Worm (Caenorhabditis elegans): ENCODE data around the gene C49F5.3.

Gene C49F5.3

ce11 chrX:11937343-11937935, 46.0 kb downstream of the C49F5.3 start (continued):
- TF ChIP-seq dmd-8 (GFP tag; IDR thresholded peaks at IDR 0.05) = peak; percentile 72
- peak; percentile 98 for TF ChIP-seq ctbp-1 (GFP tag; IDR thresholded peaks at IDR 0.05)
- peak; percentile 91 for TF ChIP-seq Y5F2A.4 (GFP tag; optimal IDR thresholded peaks at IDR 0.05)
- TF ChIP-seq unc-62 (GFP tag; optimal IDR thresholded peaks at IDR 0.05 in 1 of 2) = peak; percentile 91 to 100
- TF ChIP-seq unc-62 (tag; optimal IDR thresholded peaks at IDR 0.05) = peak; percentile 93
- peak; percentile 98 for TF ChIP-seq nhr-6 (tag; optimal IDR thresholded peaks at IDR 0.05)
- TF ChIP-seq hif-1 (tag; optimal IDR thresholded peaks at IDR 0.05) = peak; percentile 82 to 92
- TF ChIP-seq ces-1 (GFP tag; optimal IDR thresholded peaks at IDR 0.05) = peak; percentile 95
- TF ChIP-seq lin-1 (GFP tag; IDR thresholded peaks at IDR 0.05) = peak; percentile 95
- TF ChIP-seq snpc-4 (tag; optimal IDR thresholded peaks at IDR 0.05) = peak; percentile 53
- peak; percentile 99 for TF ChIP-seq nhr-11 (tag; optimal IDR thresholded peaks at IDR 0.05)
- peak; percentile 92 for TF ChIP-seq unc-39 (tag; optimal IDR thresholded peaks at IDR 0.05)
- TF ChIP-seq mep-1 (tag; optimal IDR thresholded peaks at IDR 0.05) = peak; percentile 100
- peak; percentile 82 for TF ChIP-seq nhr-76 (tag; optimal IDR thresholded peaks at IDR 0.05)
- TF ChIP-seq nhr-48 (tag; optimal IDR thresholded peaks at IDR 0.05) = peak; percentile 98
- TF ChIP-seq hlh-30 (tag; optimal IDR thresholded peaks at IDR 0.05; ENCODE audit: insufficient read depth) = peak; percentile 94
- TF ChIP-seq ceh-20 (GFP tag; IDR thresholded peaks at IDR 0.05) = peak; percentile 95
- no peak; the same call in 1 of the 2 replicates for TF ChIP-seq Y48G9A.11 (GFP tag; IDR thresholded peaks at IDR 0.05)
- peak; percentile 97 for TF ChIP-seq madf-9 (GFP tag; conservative IDR thresholded peaks at IDR 0.05)
- peak; percentile 88 for TF ChIP-seq dmd-9 (GFP tag; IDR thresholded peaks at IDR 0.05)
- peak; percentile 76 for TF ChIP-seq dpl-1 (GFP tag; optimal IDR thresholded peaks at IDR 0.05)
- TF ChIP-seq nhr-102 (tag; optimal IDR thresholded peaks at IDR 0.05) = peak; percentile 99
- TF ChIP-seq lim-7 (GFP tag; IDR thresholded peaks at IDR 0.05) = no peak
- TF ChIP-seq ZK337.2 (GFP tag; IDR thresholded peaks at IDR 0.05) = peak; percentile 83
- no peak; the same call in 1 of the 2 replicates for TF ChIP-seq snpc-1.2 (GFP tag; IDR thresholded peaks at IDR 0.05)
- peak; percentile 42 for TF ChIP-seq unc-130 (GFP tag; optimal IDR thresholded peaks at IDR 0.05)
- TF ChIP-seq nhr-111 (GFP tag; optimal IDR thresholded peaks at IDR 0.05) = peak; percentile 36
- peak; percentile 99 for TF ChIP-seq jun-1 (tag; optimal IDR thresholded peaks at IDR 0.05)
- peak; percentile 99 for TF ChIP-seq hmg-1.1 (GFP tag; IDR thresholded peaks at IDR 0.05)
- TF ChIP-seq lin-13 (GFP tag; optimal IDR thresholded peaks at IDR 0.05) = peak; percentile 98
- peak; percentile 88 for TF ChIP-seq zfp-2 (tag; optimal IDR thresholded peaks at IDR 0.05)
- TF ChIP-seq mes-2 (tag; optimal IDR thresholded peaks at IDR 0.05; ENCODE audit: poor library complexity, severe bottlenecking) = peak; percentile 99
- TF ChIP-seq R02D3.7 (tag; optimal IDR thresholded peaks at IDR 0.05) = peak; percentile 1
- no peak for TF ChIP-seq daf-8 (GFP tag; IDR thresholded peaks at IDR 0.05)
- TF ChIP-seq pha-4 (GFP tag; IDR thresholded peaks at IDR 0.05) = peak; percentile 97
- TF ChIP-seq pha-4 (tag; optimal IDR thresholded peaks at IDR 0.05) = peak; percentile 78
- TF ChIP-seq nhr-237 (tag; optimal IDR thresholded peaks at IDR 0.05) = peak; percentile 90
- TF ChIP-seq daf-19 (GFP tag; conservative IDR thresholded peaks at IDR 0.05) = peak; percentile 96
- no peak for TF ChIP-seq aly-2 (tag; optimal IDR thresholded peaks at IDR 0.05)
- TF ChIP-seq lir-3 (tag; optimal IDR thresholded peaks at IDR 0.05) = peak; percentile 90
- no peak for TF ChIP-seq tag-97 (GFP tag; IDR thresholded peaks at IDR 0.05)
- TF ChIP-seq F10B5.3 (tag; optimal IDR thresholded peaks at IDR 0.05) = peak; percentile 96
- peak; percentile 96 for TF ChIP-seq php-3 (GFP tag; IDR thresholded peaks at IDR 0.05)
- TF ChIP-seq daf-16 (GFP tag; optimal IDR thresholded peaks at IDR 0.05) = peak; percentile 96 to 98
- TF ChIP-seq daf-16 (tag; optimal IDR thresholded peaks at IDR 0.05) = peak; percentile 93
- TF ChIP-seq ceh-82 (tag; optimal IDR thresholded peaks at IDR 0.05) = peak; percentile 66
- TF ChIP-seq sdz-12 (GFP tag; optimal IDR thresholded peaks at IDR 0.05) = peak; percentile 91
- peak; percentile 97 for TF ChIP-seq nhr-25 (tag; optimal IDR thresholded peaks at IDR 0.05; ENCODE audit: borderline replicate concordance, insufficient read depth)
- TF ChIP-seq lin-15B (tag; optimal IDR thresholded peaks at IDR 0.05) = peak; percentile 41
- TF ChIP-seq egl-27 (tag; optimal IDR thresholded peaks at IDR 0.05) = peak; percentile 52
- TF ChIP-seq mdl-1 (tag; optimal IDR thresholded peaks at IDR 0.05) = peak; percentile 90 to 92
